Fruit fly (Drosophila melanogaster): ENCODE measurements around the gene SelR.

SelR gene

DNA sequence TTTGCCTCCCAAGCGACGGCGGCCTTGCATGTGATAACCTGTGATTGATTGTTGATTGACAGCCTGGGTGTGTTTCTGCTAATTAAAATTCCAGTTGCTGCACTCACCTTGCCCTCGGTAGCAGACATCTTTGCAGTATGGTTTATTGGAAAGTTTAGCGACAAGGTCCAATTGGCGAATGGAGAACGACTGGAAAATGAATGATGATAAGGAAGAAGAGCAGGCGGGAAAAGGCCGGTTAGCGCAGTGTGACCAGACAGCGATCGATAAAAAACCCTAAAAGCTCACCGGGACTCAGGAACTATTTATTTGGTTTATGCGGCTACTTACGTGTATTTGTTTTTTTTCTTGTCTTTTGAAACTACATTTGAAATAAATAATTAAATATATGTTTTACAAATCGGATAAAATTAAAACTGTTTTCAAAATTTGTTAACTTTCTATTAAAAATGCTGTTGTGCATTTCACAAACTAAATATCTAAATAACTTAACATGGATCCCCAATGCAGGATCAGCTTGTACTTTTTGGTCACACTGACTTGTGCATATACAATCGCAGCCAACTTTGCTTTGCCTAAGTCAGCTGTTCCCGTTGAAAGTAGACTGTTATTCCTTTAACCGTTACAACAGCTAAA, 3.8 kb upstream of the SelR start, which contains the start of gene Fdh (continued):
- TF ChIP-seq CG18599 (GFP tag; optimal IDR thresholded peaks at IDR 0.05) (peak; percentile 55), scrt (GFP tag; optimal IDR thresholded peaks at IDR 0.05) (peak; percentile 14), psq (GFP tag; optimal IDR thresholded peaks at IDR 0.05) (no peak), CG8388 (GFP tag; optimal IDR thresholded peaks at IDR 0.05) (peak; percentile 61), H2.0 (GFP tag; IDR thresholded peaks at IDR 0.05) (no peak), gsb (GFP tag; IDR thresholded peaks at IDR 0.05) (no peak), Antp (GFP tag; optimal IDR thresholded peaks at IDR 0.05) (no peak), ab (GFP tag; optimal IDR thresholded peaks at IDR 0.05) (no peak), dati (GFP tag; IDR thresholded peaks at IDR 0.05) (no peak), CG18476 (GFP tag; optimal IDR thresholded peaks at IDR 0.05) (peak; percentile 51), sug (tag; optimal IDR thresholded peaks at IDR 0.05) (peak; percentile 26), Dek (tag; optimal IDR thresholded peaks at IDR 0.05) (peak; percentile 60), pzg (GFP tag; optimal IDR thresholded peaks at IDR 0.05) (peak; percentile 42), Myb (GFP tag; optimal IDR thresholded peaks at IDR 0.05) (peak; percentile 58), CG4360 (GFP tag; IDR thresholded peaks at IDR 0.05) (no peak), jing (GFP tag; optimal IDR thresholded peaks at IDR 0.05) (no peak), croc (GFP tag; conservative IDR thresholded peaks at IDR 0.05) (no peak; the same call in 2 of the 3 replicates), CG8359 (GFP tag; optimal IDR thresholded peaks at IDR 0.05; ENCODE audit: borderline replicate concordance) (no peak), Abd-B (GFP tag; optimal IDR thresholded peaks at IDR 0.05) (no peak), CG17568 (GFP tag; optimal IDR thresholded peaks at IDR 0.05) (no peak), CG12219 (GFP tag; optimal IDR thresholded peaks at IDR 0.05) (peak; percentile 45), amos (GFP tag; IDR thresholded peaks at IDR 0.05; ENCODE audit: partially characterized antibody) (no peak), CG6175 (GFP tag; IDR thresholded peaks at IDR 0.05) (no peak), CG11696 (GFP tag; IDR thresholded peaks at IDR 0.05) (no peak), wdn (GFP tag; IDR thresholded peaks at IDR 0.05) (no peak), CG13775 (GFP tag; optimal IDR thresholded peaks at IDR 0.05) (peak; percentile 80), Mad (GFP tag; optimal IDR thresholded peaks at IDR 0.05) (peak; percentile 12), dan (GFP tag; IDR thresholded peaks at IDR 0.05) (no peak), CG3407 (GFP tag; optimal IDR thresholded peaks at IDR 0.05) (peak; percentile 52), Gsc (GFP tag; IDR thresholded peaks at IDR 0.05) (no peak), gcm2 (GFP tag; optimal IDR thresholded peaks at IDR 0.05) (no peak), CG4617 (GFP tag; optimal IDR thresholded peaks at IDR 0.05; ENCODE audit: borderline replicate concordance) (no peak), Ada2b (GFP tag; IDR thresholded peaks at IDR 0.05) (no peak), ato (GFP tag; IDR thresholded peaks at IDR 0.05; ENCODE audit: partially characterized antibody) (no peak), Aef1 (GFP tag; IDR thresholded peaks at IDR 0.05) (no peak), salm (tag; optimal IDR thresholded peaks at IDR 0.05) (peak; percentile 5), Xbp1 (GFP tag; optimal IDR thresholded peaks at IDR 0.05) (peak; percentile 73), inv (GFP tag; IDR thresholded peaks at IDR 0.05; ENCODE audit: partially characterized antibody) (no peak), CG30020 (tag; optimal IDR thresholded peaks at IDR 0.05) (peak; percentile 39), esg (GFP tag; conservative IDR thresholded peaks at IDR 0.05) (no peak), kni (GFP tag; optimal IDR thresholded peaks at IDR 0.05) (peak; percentile 51), mam (GFP tag; optimal IDR thresholded peaks at IDR 0.05) (peak; percentile 2), insv (GFP tag; optimal IDR thresholded peaks at IDR 0.05) (peak in 1 of 2 experiments; percentile 62), CG1024 (GFP tag; IDR thresholded peaks at IDR 0.05) (no peak), Atf3 (GFP tag; optimal IDR thresholded peaks at IDR 0.05) (no peak), pita (GFP tag; optimal IDR thresholded peaks at IDR 0.05) (no peak), gsb-n (tag; optimal IDR thresholded peaks at IDR 0.05) (peak; percentile 43), CG12155 (GFP tag; optimal IDR thresholded peaks at IDR 0.05) (peak; percentile 44), slp2 (GFP tag; optimal IDR thresholded peaks at IDR 0.05) (peak; percentile 8), CG3065 (GFP tag; optimal IDR thresholded peaks at IDR 0.05) (peak; percentile 29)

Measured in whole organism, embryonic.